Worm (Caenorhabditis elegans) whole organism, late embryonic: ENCODE data around the gene srg-45.

Source experiments
- C08G9.2 ChIP-seq: sonication (generic microtip); optimal IDR thresholded peaks from 2 replicates; lab custom pipeline; 2016; ENCODE audit warnings: mild to moderate bottlenecking, missing genetic modification characterization, moderate library complexity, missing compliant biosample characterization
- C38D4.7 ChIP-seq: fragments of 200-800 bp; sonication (Bioruptor generic); optimal IDR thresholded peaks from 2 replicates; lab custom pipeline; 2018; ENCODE audit warnings: mild to moderate bottlenecking, missing genetic modification characterization, moderate library complexity, missing compliant biosample characterization
- K02D7.2 ChIP-seq: sonication (generic microtip); optimal IDR thresholded peaks from 2 replicates; lab custom pipeline; 2017; ENCODE audit warnings: mild to moderate bottlenecking, missing genetic modification characterization, missing compliant biosample characterization
- K09A11.1 ChIP-seq: sonication (generic microtip); optimal IDR thresholded peaks from 2 replicates; lab custom pipeline; 2017; ENCODE audit warnings: antibody characterized with exemption, mild to moderate bottlenecking, missing genetic modification characterization, missing compliant biosample characterization; ENCODE audit not compliant: insufficient read depth
- T23F11.4 ChIP-seq: fragments of 200-800 bp; sonication (Bioruptor generic); optimal IDR thresholded peaks from 2 replicates; lab custom pipeline; 2018; ENCODE audit warnings: mild to moderate bottlenecking, missing genetic modification characterization, missing compliant biosample characterization
- ahr-1 ChIP-seq: sonication (generic microtip); optimal IDR thresholded peaks from 2 replicates; lab custom pipeline; 2016; ENCODE audit warnings: missing genetic modification characterization, missing compliant biosample characterization
- ceh-14 ChIP-seq: sonication (generic microtip); optimal IDR thresholded peaks from 2 replicates; lab custom pipeline; 2016; ENCODE audit warnings: missing genotype, missing genetic modification characterization, missing compliant biosample characterization
- ceh-18 ChIP-seq: sonication (generic microtip); optimal IDR thresholded peaks from 2 replicates; lab custom pipeline; 2016; ENCODE audit warnings: missing genetic modification characterization, missing compliant biosample characterization
- ceh-19 ChIP-seq: fragments of 200-800 bp; sonication (Bioruptor generic); optimal IDR thresholded peaks from 2 replicates; lab custom pipeline; 2018; ENCODE audit warnings: mild to moderate bottlenecking, missing genetic modification characterization, missing compliant biosample characterization
- ceh-24 ChIP-seq: sonication (generic microtip); optimal IDR thresholded peaks from 2 replicates; lab custom pipeline; 2016; ENCODE audit warnings: mild to moderate bottlenecking, missing genetic modification characterization, missing compliant biosample characterization
- ceh-30 ChIP-seq: fragments of 150-350 bp; optimal IDR thresholded peaks from 2 replicates; lab custom pipeline; 2014; ENCODE audit warnings: missing biosample characterization, missing genetic modification characterization
- ceh-31 ChIP-seq: sonication (generic microtip); optimal IDR thresholded peaks from 2 replicates; lab custom pipeline; 2016; ENCODE audit warnings: missing genetic modification characterization, missing compliant biosample characterization
- ceh-34 ChIP-seq: sonication (generic microtip); optimal IDR thresholded peaks from 2 replicates; lab custom pipeline; 2016; ENCODE audit warnings: mild to moderate bottlenecking, missing genetic modification characterization, missing compliant biosample characterization
- ceh-45 ChIP-seq: fragments of 200-800 bp; sonication (Bioruptor generic); IDR thresholded peaks from 2 replicates; pipeline ENCODE4 v1.3.6; 2022; ENCODE audit warnings: missing genetic modification reagents, missing genetic modification characterization, missing compliant biosample characterization
- ceh-48 ChIP-seq: sonication (generic microtip); optimal IDR thresholded peaks from 2 replicates; lab custom pipeline; 2016; ENCODE audit warnings: missing genetic modification characterization, inconsistent platforms, missing compliant biosample characterization
- ceh-9 ChIP-seq: sonication (generic microtip); optimal IDR thresholded peaks from 2 replicates; lab custom pipeline; 2016; ENCODE audit warnings: mild to moderate bottlenecking, missing genetic modification characterization, inconsistent platforms, missing compliant biosample characterization
- che-1 ChIP-seq: sonication (generic microtip); optimal IDR thresholded peaks from 2 replicates; lab custom pipeline; 2016; ENCODE audit warnings: mild to moderate bottlenecking, missing genetic modification characterization, missing compliant biosample characterization
- dmd-4 ChIP-seq: sonication (generic microtip); optimal IDR thresholded peaks from 2 replicates; lab custom pipeline; 2016; ENCODE audit warnings: borderline replicate concordance, missing genetic modification characterization, missing compliant biosample characterization
- elt-2 ChIP-seq: sonication (generic microtip); optimal IDR thresholded peaks from 2 replicates; lab custom pipeline; 2016; ENCODE audit warnings: missing genetic modification reagents, missing genetic modification characterization, missing compliant biosample characterization
- elt-4 ChIP-seq: sonication (generic microtip); optimal IDR thresholded peaks from 2 replicates; lab custom pipeline; 2016; ENCODE audit warnings: missing genetic modification characterization, missing compliant biosample characterization
- eyg-1 ChIP-seq: sonication (generic microtip); optimal IDR thresholded peaks from 2 replicates; lab custom pipeline; 2016; ENCODE audit warnings: missing genotype, missing genetic modification characterization, missing compliant biosample characterization
- fkh-10 ChIP-seq: fragments of 150-350 bp; optimal IDR thresholded peaks from 2 replicates; lab custom pipeline; 2014; ENCODE audit warnings: missing biosample characterization, missing genetic modification reagents, missing genetic modification characterization
- fkh-6 ChIP-seq: sonication (generic microtip); optimal IDR thresholded peaks from 2 replicates; lab custom pipeline; 2016; ENCODE audit warnings: missing genetic modification characterization, missing compliant biosample characterization
- gmeb-2 ChIP-seq: sonication (generic microtip); optimal IDR thresholded peaks from 2 replicates; lab custom pipeline; 2016; ENCODE audit warnings: missing genetic modification characterization, inconsistent platforms, missing compliant biosample characterization
- hlh-13 ChIP-seq: fragments of 200-800 bp; sonication (Bioruptor generic); optimal IDR thresholded peaks from 2 replicates; lab custom pipeline; 2018; ENCODE audit warnings: mild to moderate bottlenecking, missing genetic modification characterization, missing compliant biosample characterization
- hlh-15 ChIP-seq: sonication (generic microtip); optimal IDR thresholded peaks from 2 replicates; lab custom pipeline; 2016; ENCODE audit warnings: missing genetic modification characterization, missing compliant biosample characterization
- hlh-30 ChIP-seq: sonication (generic microtip); optimal IDR thresholded peaks from 2 replicates; lab custom pipeline; 2017; ENCODE audit warnings: antibody characterized with exemption, missing genetic modification characterization, missing compliant biosample characterization; ENCODE audit not compliant: insufficient read depth
- hlh-8 ChIP-seq: sonication (generic microtip); optimal IDR thresholded peaks from 2 replicates; lab custom pipeline; 2016; ENCODE audit warnings: missing genotype, missing genetic modification characterization, missing compliant biosample characterization
- lim-6 ChIP-seq: sonication (generic microtip); optimal IDR thresholded peaks from 2 replicates; lab custom pipeline; 2016; ENCODE audit warnings: missing genetic modification characterization, missing compliant biosample characterization
- lin-11 ChIP-seq: fragments of 200-800 bp; sonication (Bioruptor generic); optimal IDR thresholded peaks from 2 replicates; lab custom pipeline; 2018; ENCODE audit warnings: mild to moderate bottlenecking, missing genetic modification characterization, missing compliant biosample characterization
- npax-4 ChIP-seq: sonication (generic microtip); optimal IDR thresholded peaks from 2 replicates; lab custom pipeline; 2016; ENCODE audit warnings: missing genetic modification characterization, missing compliant biosample characterization
- odd-2 ChIP-seq: sonication (generic microtip); optimal IDR thresholded peaks from 2 replicates; lab custom pipeline; 2017; ENCODE audit warnings: antibody characterized with exemption, mild to moderate bottlenecking, missing genetic modification characterization, missing compliant biosample characterization
- pha-2 ChIP-seq: sonication (generic microtip); optimal IDR thresholded peaks from 2 replicates; lab custom pipeline; 2017; ENCODE audit warnings: mild to moderate bottlenecking, missing genetic modification characterization, missing compliant biosample characterization
- pqm-1 ChIP-seq: sonication (generic microtip); optimal IDR thresholded peaks from 2 replicates; lab custom pipeline; 2016; ENCODE audit warnings: missing genetic modification characterization, missing compliant biosample characterization
- ref-2 ChIP-seq: sonication (generic microtip); optimal IDR thresholded peaks from 2 replicates; lab custom pipeline; 2016; ENCODE audit warnings: missing genetic modification characterization, missing compliant biosample characterization
- rnt-1 ChIP-seq: sonication (generic microtip); optimal IDR thresholded peaks from 2 replicates; lab custom pipeline; 2016; ENCODE audit warnings: missing genetic modification characterization, missing compliant biosample characterization
- sdc-2 ChIP-seq: sonication (generic microtip); optimal IDR thresholded peaks from 2 replicates; lab custom pipeline; 2016; ENCODE audit warnings: missing genotype, missing genetic modification characterization, missing compliant biosample characterization
- syd-9 ChIP-seq: sonication (generic microtip); optimal IDR thresholded peaks from 2 replicates; lab custom pipeline; 2016; ENCODE audit warnings: mild to moderate bottlenecking, missing genetic modification characterization, moderate library complexity, missing compliant biosample characterization
- ttx-3 ChIP-seq: sonication (generic microtip); optimal IDR thresholded peaks from 2 replicates; lab custom pipeline; 2016; ENCODE audit warnings: missing genetic modification reagents, missing genetic modification characterization, missing compliant biosample characterization
- unc-3 ChIP-seq, 2 experiments: fragments of 200-800 bp in 1 of 2; sonication (Bioruptor generic) in 1 of 2; sonication (generic microtip) in 1 of 2; conservative IDR thresholded peaks in 1 of 2; optimal IDR thresholded peaks in 1 of 2; 2 replicates each; pipeline versions ENCODE4 v1.3.6 to Lab custom; 2016 to 2022; ENCODE audit warnings: missing compliant biosample characterization in 2 of 2, missing genetic modification characterization in 2 of 2, missing genetic modification reagents in 1 of 2
- unc-42 ChIP-seq: sonication (generic microtip); optimal IDR thresholded peaks from 2 replicates; lab custom pipeline; 2016; ENCODE audit warnings: missing genotype, missing genetic modification characterization, missing compliant biosample characterization
- unc-55 ChIP-seq: sonication (generic microtip); optimal IDR thresholded peaks from 2 replicates; lab custom pipeline; 2017; ENCODE audit warnings: missing biosample characterization, missing genetic modification reagents, missing genetic modification characterization
- unc-86 ChIP-seq: sonication (generic microtip); optimal IDR thresholded peaks from 2 replicates; lab custom pipeline; 2016; ENCODE audit warnings: missing genetic modification characterization, missing compliant biosample characterization
- zip-5 ChIP-seq: sonication (generic microtip); optimal IDR thresholded peaks from 2 replicates; lab custom pipeline; 2016; ENCODE audit warnings: missing genetic modification characterization, missing compliant biosample characterization

The srg-45 gene

DNA sequence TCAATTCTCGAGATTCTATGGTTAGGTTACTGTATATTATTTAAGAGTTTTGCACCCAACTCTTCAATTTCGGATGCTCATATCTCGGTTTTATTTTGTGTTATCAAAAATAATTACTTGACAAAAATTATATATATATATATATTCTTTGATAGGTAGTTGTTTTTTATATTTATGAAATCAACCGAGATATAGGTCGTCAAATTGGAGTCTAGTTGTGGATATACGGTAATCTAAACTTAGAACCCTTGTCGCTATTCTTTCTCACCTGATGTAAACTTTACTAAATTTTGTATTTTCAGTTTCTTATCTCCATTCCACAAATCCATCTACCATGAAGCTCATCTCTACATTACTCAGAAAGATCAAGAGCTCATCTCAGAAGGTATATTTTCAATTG is 24.1 kb upstream of the srg-45 start, which contains the start of gene F55C5.10:
Gene F55C5.10 (plus strand): TSS at position 301 of the 400 bp plus-strand sequence.
- no peak for TF ChIP-seq lim-6 (tag; lab: Kevin White, UChicago)

DNA sequence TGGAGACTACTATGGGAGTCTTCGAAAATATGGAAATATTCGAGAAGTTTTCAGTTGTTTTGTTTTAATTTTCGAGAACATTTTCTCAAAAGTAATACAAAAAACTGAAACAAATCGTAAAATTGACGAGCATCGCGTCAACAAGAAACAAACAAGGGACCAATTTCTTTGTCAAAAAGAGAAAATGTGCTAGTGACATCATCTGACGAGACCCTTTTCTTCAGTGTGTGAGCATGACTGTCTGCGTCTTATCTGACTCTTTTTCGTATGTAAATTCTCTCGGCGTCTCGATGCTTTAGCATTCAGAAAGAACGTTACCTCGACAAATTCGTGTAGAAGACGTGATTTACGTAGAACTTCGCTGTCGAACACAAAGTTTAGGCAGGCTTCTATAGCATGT is 19.6 kb upstream of the srg-45 start:
- TF ChIP-seq hlh-15: no peak
- no peak for TF ChIP-seq unc-55 (GFP tag; lab: Kevin White, UChicago)
- TF ChIP-seq ceh-9 (tag; lab: Kevin White, UChicago): no peak
- TF ChIP-seq T23F11.4 (GFP tag; lab: Kevin White, UChicago): no peak
- no peak for TF ChIP-seq syd-9 (tag; lab: Kevin White, UChicago)
- no peak for TF ChIP-seq ceh-45
- no peak for TF ChIP-seq gmeb-2

DNA sequence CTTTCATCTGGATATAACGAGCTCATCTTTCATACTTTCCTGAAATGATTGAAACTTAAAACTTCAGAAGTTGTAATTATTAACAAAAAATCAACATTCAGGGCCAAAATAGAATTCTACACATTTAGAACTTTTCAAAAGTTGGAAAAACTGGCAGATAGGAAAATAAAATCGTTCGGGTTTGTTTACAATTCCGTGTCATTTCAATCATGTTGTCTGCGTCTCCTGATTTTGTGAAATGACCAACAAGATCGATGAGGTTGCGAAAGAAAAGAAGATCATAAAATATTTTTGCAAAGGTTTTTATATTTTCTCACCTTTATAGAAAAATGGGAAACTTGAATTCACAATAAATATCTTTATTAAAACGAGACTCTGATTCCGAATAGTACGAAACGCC is 18.7 kb upstream of the srg-45 start, which contains the start of gene rskd-1:
Gene rskd-1 (minus strand): TSS at position 39 of the 400 bp plus-strand sequence.
- TF ChIP-seq C08G9.2 (tag; lab: Kevin White, UChicago): no peak
- peak; percentile 51 for TF ChIP-seq unc-55 (GFP tag; lab: Kevin White, UChicago)
- TF ChIP-seq hlh-15: no peak
- TF ChIP-seq syd-9 (tag; lab: Kevin White, UChicago): no peak
- no peak for TF ChIP-seq sdc-2 (tag; lab: Kevin White, UChicago)
- TF ChIP-seq lin-11 (tag; lab: Kevin White, UChicago): no peak
- TF ChIP-seq hlh-30 (tag; lab: Kevin White, UChicago): no peak

DNA sequence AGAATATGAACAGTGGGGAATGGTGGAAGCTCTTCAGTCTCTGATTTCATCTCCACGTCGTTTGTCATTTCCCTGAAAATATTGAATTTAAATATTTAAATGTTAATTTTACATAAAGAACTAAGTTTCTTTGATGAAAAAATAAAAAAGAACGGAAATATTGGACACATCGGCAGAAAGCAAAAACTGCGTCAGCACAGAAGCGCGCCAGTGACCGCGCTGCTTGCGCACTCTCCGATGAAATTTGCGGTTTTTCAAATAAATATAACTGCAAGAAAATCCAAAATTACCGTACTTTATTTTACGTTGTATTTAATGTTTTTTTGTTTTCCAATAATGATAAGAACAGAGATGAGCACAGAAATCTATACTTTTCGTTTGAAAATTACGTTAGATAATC is 15.7 kb upstream of the srg-45 start, which contains the start of the genes srpa-68 and srh-16:
Gene srpa-68 (minus strand): TSS at position 72 of the 400 bp plus-strand sequence.
Gene srh-16 (plus strand): TSS at position 275 of the 400 bp plus-strand sequence.
- peak; percentile 52 for TF ChIP-seq K09A11.1 (tag; lab: Kevin White, UChicago)
- no peak for TF ChIP-seq fkh-10 (GFP tag; lab: Kevin White, UChicago)
- TF ChIP-seq ahr-1: peak; percentile 15
- TF ChIP-seq ceh-30 (tag; lab: Kevin White, UChicago): peak; percentile 72
- peak; percentile 62 for TF ChIP-seq ceh-48
- TF ChIP-seq ceh-14 (tag; lab: Kevin White, UChicago): peak; percentile 57
- TF ChIP-seq npax-4 (tag; lab: Kevin White, UChicago): peak; percentile 33
- TF ChIP-seq ceh-34 (tag; lab: Kevin White, UChicago): peak; percentile 58
- peak; percentile 59; the same call in 1 of the 2 replicates for TF ChIP-seq ceh-45
- TF ChIP-seq che-1 (tag; lab: Kevin White, UChicago): peak; percentile 53
- TF ChIP-seq K02D7.2 (tag; lab: Kevin White, UChicago): peak; percentile 42
- no peak for TF ChIP-seq sdc-2 (tag; lab: Kevin White, UChicago)
- no peak for TF ChIP-seq dmd-4 (tag; lab: Kevin White, UChicago)
- peak; percentile 79 for TF ChIP-seq elt-2 (tag; lab: Kevin White, UChicago)
- TF ChIP-seq ttx-3: peak; percentile 68
- TF ChIP-seq zip-5 (tag; lab: Kevin White, UChicago): peak; percentile 14
- TF ChIP-seq hlh-13: peak; percentile 33
- no peak for TF ChIP-seq ceh-19 (GFP tag; lab: Kevin White, UChicago)
- TF ChIP-seq ceh-31: peak; percentile 42
- peak; percentile 33 for TF ChIP-seq C08G9.2 (tag; lab: Kevin White, UChicago)
- peak; percentile 63 for TF ChIP-seq unc-86 (tag; lab: Kevin White, UChicago)
- TF ChIP-seq ceh-18 (tag; lab: Kevin White, UChicago): no peak
- TF ChIP-seq gmeb-2: peak; percentile 47
- TF ChIP-seq elt-4 (tag; lab: Kevin White, UChicago): no peak
- peak; percentile 38 for TF ChIP-seq syd-9 (tag; lab: Kevin White, UChicago)
- no peak for TF ChIP-seq ceh-24 (tag; lab: Kevin White, UChicago)
- TF ChIP-seq hlh-8: no peak
- TF ChIP-seq fkh-6 (tag; lab: Kevin White, UChicago): peak; percentile 60
- TF ChIP-seq unc-55 (GFP tag; lab: Kevin White, UChicago): peak; percentile 15
- peak; percentile 79 for TF ChIP-seq rnt-1 (tag; lab: Kevin White, UChicago)
- peak; percentile 49 for TF ChIP-seq C38D4.7 (GFP tag; lab: Kevin White, UChicago)
- peak; percentile 54; the same call in 1 of the 2 replicates for TF ChIP-seq unc-3 (GFP tag; conservative IDR thresholded peaks at IDR 0.05; lab: Robert Waterston, UW)
- peak; percentile 8 for TF ChIP-seq unc-3 (tag; optimal IDR thresholded peaks at IDR 0.05; lab: Kevin White, UChicago)
- TF ChIP-seq pha-2 (tag; lab: Kevin White, UChicago): peak; percentile 65
- TF ChIP-seq hlh-15: peak; percentile 64
- peak; percentile 60 for TF ChIP-seq odd-2 (tag; lab: Kevin White, UChicago)
- no peak for TF ChIP-seq pqm-1 (tag; lab: Kevin White, UChicago)
- no peak for TF ChIP-seq ref-2 (tag; lab: Kevin White, UChicago)
- peak; percentile 29 for TF ChIP-seq eyg-1 (tag; lab: Kevin White, UChicago)
- peak; percentile 44 for TF ChIP-seq unc-42 (tag; lab: Kevin White, UChicago)
